Worm (Caenorhabditis elegans) whole organism, L4 larva: Measurements from ENCODE around the gene fbxa-184.
A peak's percentile ranks its signal among the peaks of the same experiment; 100 is the strongest.

Experiments used
- F10B5.3 ChIP-seq: sonication (generic microtip); optimal IDR thresholded peaks from 2 replicates; lab custom pipeline; 2016; ENCODE audit warnings: mild to moderate bottlenecking, missing genetic modification characterization, missing compliant biosample characterization
- F49E8.2 ChIP-seq: sonication (generic microtip); optimal IDR thresholded peaks from 2 replicates; lab custom pipeline; 2016; ENCODE audit warnings: missing compliant biosample characterization, mild to moderate bottlenecking, missing genetic modification characterization, borderline replicate concordance
- aha-1 ChIP-seq: fragments of 150-350 bp; peaks from one replicate; lab custom pipeline; 2014; ENCODE audit warnings: missing biosample characterization, missing genetic modification characterization
- ama-1 ChIP-seq: fragments of 150-350 bp; optimal IDR thresholded peaks from 2 replicates; lab custom pipeline; 2014; ENCODE audit warnings: inconsistent platforms, mixed read lengths
- attf-4 ChIP-seq: sonication (generic microtip); optimal IDR thresholded peaks from 3 replicates; lab custom pipeline; 2017; ENCODE audit warnings: missing biosample characterization, missing genetic modification characterization
- ceh-20 ChIP-seq: fragments of 200-800 bp; sonication (Bioruptor generic); IDR thresholded peaks from 2 replicates; pipeline ENCODE4 v1.3.6; 2022; ENCODE audit warnings: missing genetic modification reagents, missing genetic modification characterization, missing compliant biosample characterization
- daf-16 ChIP-seq, 3 experiments: sonication (generic microtip); optimal IDR thresholded peaks; 2 replicates each; lab custom pipeline; 2016 to 2017; ENCODE audit warnings: missing genetic modification characterization in 3 of 3, missing genetic modification reagents in 3 of 3, mild to moderate bottlenecking in 2 of 3, missing compliant biosample characterization in 2 of 3, missing biosample characterization in 1 of 3, moderate library complexity in 1 of 3
- daf-19 ChIP-seq: fragments of 200-800 bp; sonication (Bioruptor generic); conservative IDR thresholded peaks from 2 replicates; pipeline ENCODE4 v1.3.6; 2022; ENCODE audit warnings: missing genetic modification characterization, missing compliant biosample characterization
- dmd-6 ChIP-seq: fragments of 200-800 bp; sonication (Bioruptor generic); IDR thresholded peaks from 2 replicates; pipeline ENCODE4 v1.3.6; 2022; ENCODE audit warnings: missing genetic modification reagents, missing genetic modification characterization, missing compliant biosample characterization
- duxl-1 ChIP-seq: sonication (generic microtip); optimal IDR thresholded peaks from 2 replicates; lab custom pipeline; 2016; ENCODE audit warnings: mild to moderate bottlenecking, missing genetic modification characterization, moderate library complexity, missing compliant biosample characterization; ENCODE audit not compliant: poor library complexity
- hlh-11 ChIP-seq: fragments of 200-800 bp; sonication (Bioruptor generic); optimal IDR thresholded peaks from 2 replicates; lab custom pipeline; 2018; ENCODE audit warnings: mild to moderate bottlenecking, missing genetic modification characterization, missing compliant biosample characterization
- hmg-1.1 ChIP-seq: fragments of 200-800 bp; sonication (Bioruptor generic); IDR thresholded peaks from 2 replicates; pipeline ENCODE4 v1.3.6; 2022; ENCODE audit warnings: missing genetic modification reagents, missing genetic modification characterization, missing compliant biosample characterization
- lin-1 ChIP-seq: fragments of 200-800 bp; sonication (Bioruptor generic); IDR thresholded peaks from 2 replicates; pipeline ENCODE4 v1.3.6; 2022; ENCODE audit warnings: missing genetic modification reagents, missing genetic modification characterization, missing compliant biosample characterization
- lsy-2 ChIP-seq, 2 experiments: fragments of 150-350 bp in 1 of 2; sonication (generic microtip) in 1 of 2; optimal IDR thresholded peaks; 2 replicates each; lab custom pipeline; 2014 to 2017; ENCODE audit warnings: missing biosample characterization in 2 of 2, missing genetic modification characterization in 2 of 2
- mdl-1 ChIP-seq, 2 experiments: fragments of 150-350 bp in 1 of 2; sonication (generic microtip) in 1 of 2; optimal IDR thresholded peaks; 2 replicates each; lab custom pipeline; 2014 to 2017; ENCODE audit warnings: missing biosample characterization in 2 of 2, missing genetic modification characterization in 2 of 2
- mxl-3 ChIP-seq: fragments of 200-800 bp; sonication (Bioruptor generic); optimal IDR thresholded peaks from 2 replicates; lab custom pipeline; 2018; ENCODE audit warnings: mild to moderate bottlenecking, missing genetic modification characterization, missing compliant biosample characterization
- nhr-10 ChIP-seq: fragments of 150-350 bp; optimal IDR thresholded peaks from 2 replicates; lab custom pipeline; 2014; ENCODE audit warnings: missing biosample characterization, missing genetic modification characterization
- nhr-102 ChIP-seq: sonication (generic microtip); optimal IDR thresholded peaks from 2 replicates; lab custom pipeline; 2016; ENCODE audit warnings: mild to moderate bottlenecking, missing genetic modification characterization, moderate library complexity, missing compliant biosample characterization
- nhr-25 ChIP-seq: sonication (generic microtip); optimal IDR thresholded peaks from 2 replicates; lab custom pipeline; 2017; ENCODE audit warnings: missing genetic modification characterization, mild to moderate bottlenecking, missing compliant biosample characterization, antibody characterized with exemption, moderate library complexity, borderline replicate concordance; ENCODE audit not compliant: insufficient read depth
- nhr-28 ChIP-seq: fragments of 150-350 bp; optimal IDR thresholded peaks from 2 replicates; lab custom pipeline; 2014; ENCODE audit warnings: missing biosample characterization, missing genetic modification characterization
- php-3 ChIP-seq: fragments of 200-800 bp; sonication (Bioruptor generic); IDR thresholded peaks from 2 replicates; pipeline ENCODE4 v1.3.6; 2022; ENCODE audit warnings: missing genetic modification reagents, missing genetic modification characterization, missing compliant biosample characterization
- pqm-1 ChIP-seq: sonication (generic microtip); optimal IDR thresholded peaks from 2 replicates; lab custom pipeline; 2017; ENCODE audit warnings: missing biosample characterization, missing genetic modification characterization
- rbr-2 ChIP-seq: sonication (generic microtip); optimal IDR thresholded peaks from 2 replicates; lab custom pipeline; 2016; ENCODE audit warnings: missing genotype, missing genetic modification characterization, missing compliant biosample characterization
- set-16 ChIP-seq: fragments of 200-800 bp; sonication (Bioruptor generic); IDR thresholded peaks from 2 replicates; pipeline ENCODE4 v1.3.6; 2022; ENCODE audit warnings: missing genetic modification reagents, missing genetic modification characterization, missing compliant biosample characterization
- spr-3 ChIP-seq: fragments of 200-800 bp; sonication (Bioruptor generic); optimal IDR thresholded peaks from 2 replicates; lab custom pipeline; 2018; ENCODE audit warnings: mild to moderate bottlenecking, missing genetic modification characterization, missing compliant biosample characterization
- unc-39 ChIP-seq: sonication (generic microtip); optimal IDR thresholded peaks from 2 replicates; lab custom pipeline; 2017; ENCODE audit warnings: missing biosample characterization, missing genetic modification characterization
- unc-62 ChIP-seq, 3 experiments: fragments of 150-350 bp in 1 of 3; sonication (generic microtip); optimal IDR thresholded peaks in 2 of 3; peaks in 1 of 3; 1 replicate in 1 of 3; 2 replicates in 2 of 3; lab custom pipeline; 2014 to 2017; ENCODE audit warnings: missing biosample characterization in 3 of 3, missing genetic modification characterization in 3 of 3, missing genetic modification reagents in 3 of 3, missing genotype in 1 of 3
- ztf-7 ChIP-seq: fragments of 150-350 bp; optimal IDR thresholded peaks from 2 replicates; lab custom pipeline; 2014; ENCODE audit warnings: missing biosample characterization, missing genetic modification characterization

Gene fbxa-184

ce11 chrII:1722394-1722793 lies 12.3 kb downstream of the fbxa-184 start, which contains the start of the genes fbxb-5 and btb-8:
fbxb-5 (minus strand) TSS chrII:1722494.
btb-8 (plus strand) TSS chrII:1722770.
- no peak for TF ChIP-seq set-16 (GFP tag; lab: Robert Waterston, UW)
- TF ChIP-seq, all 104 proteins: peak for 0

ce11 chrII:1724314-1724713 lies 14.3 kb downstream of the fbxa-184 start, which contains the start of gene fbxb-11:
fbxb-11 (plus strand) TSS chrII:1724614.
- TF ChIP-seq hmg-1.1 (no peak), rbr-2 (no peak), mdl-1 (tag; optimal IDR thresholded peaks at IDR 0.05; lab: Kevin White, UChicago) (no peak), F49E8.2 (no peak), mxl-3 (GFP tag; lab: Kevin White, UChicago) (no peak)

ce11 chrII:1725735-1726134 lies 15.7 kb downstream of the fbxa-184 start, which contains the start of gene F45C12.17:
F45C12.17 (plus strand) TSS chrII:1726111.
- TF ChIP-seq daf-19 (GFP tag; lab: Robert Waterston, UW) (no peak), unc-62 (GFP tag; optimal IDR thresholded peaks at IDR 0.05 in 1 of 2; lab: Kevin White, UChicago) (peak in 1 of 2 experiments; percentile 63), unc-62 (tag; optimal IDR thresholded peaks at IDR 0.05; lab: Kevin White, UChicago) (no peak), F10B5.3 (tag; lab: Kevin White, UChicago) (no peak), attf-4 (no peak), aha-1 (tag; lab: Kevin White, UChicago) (peak; percentile 60)

ce11 chrII:1728253-1728652 lies 18.2 kb downstream of the fbxa-184 start, which contains the start of gene btb-9:
btb-9 (plus strand) TSS chrII:1728506.
- TF ChIP-seq php-3: 0 out of 2 replicates have a peak, but pooled peaks have one; percentile 11
- peak; percentile 84 for TF ChIP-seq nhr-28 (tag; lab: Kevin White, UChicago)
- no peak for TF ChIP-seq spr-3 (GFP tag; lab: Kevin White, UChicago)
- no peak for TF ChIP-seq ceh-20 (GFP tag; lab: Robert Waterston, UW)
- TF ChIP-seq duxl-1 (tag; lab: Kevin White, UChicago): peak; percentile 4
- peak; percentile 96 for TF ChIP-seq pqm-1 (tag; lab: Kevin White, UChicago)
- TF ChIP-seq hlh-11 (tag; lab: Kevin White, UChicago): peak; percentile 51
- no peak for TF ChIP-seq nhr-102 (tag; lab: Kevin White, UChicago)
- TF ChIP-seq nhr-25 (tag; lab: Kevin White, UChicago): no peak
- TF ChIP-seq dmd-6 (GFP tag; lab: Robert Waterston, UW): peak; percentile 72
- no peak for TF ChIP-seq daf-16 (GFP tag; optimal IDR thresholded peaks at IDR 0.05; lab: Kevin White, UChicago)
- peak; percentile 58 for TF ChIP-seq daf-16 (tag; optimal IDR thresholded peaks at IDR 0.05; lab: Kevin White, UChicago)
- peak; percentile 9 for TF ChIP-seq aha-1 (tag; lab: Kevin White, UChicago)
- no peak for TF ChIP-seq nhr-10 (tag; lab: Kevin White, UChicago)

ce11 chrII:1730103-1730502 lies 20.0 kb downstream of the fbxa-184 start, which contains the start of gene ceh-81:
ceh-81 (plus strand) TSS chrII:1730403.
- TF ChIP-seq unc-39: no peak
- peak in 1 of 2 experiments; percentile 23 for TF ChIP-seq unc-62 (GFP tag; optimal IDR thresholded peaks at IDR 0.05 in 1 of 2; lab: Kevin White, UChicago)
- TF ChIP-seq unc-62 (tag; optimal IDR thresholded peaks at IDR 0.05; lab: Kevin White, UChicago): no peak

- TF ChIP-seq ztf-7 (tag; lab: Kevin White, UChicago): no peak
- TF ChIP-seq lsy-2 (tag; optimal IDR thresholded peaks at IDR 0.05; lab: Kevin White, UChicago): no peak
- TF ChIP-seq ama-1 (lab: Kevin White, UChicago): no peak
- TF ChIP-seq, all 104 proteins: peak for 0
Observed at ce11 chrII:1731932-1732331, 21.9 kb downstream of the fbxa-184 start, which contains the start of gene ceh-82. ceh-82 (plus strand) TSS chrII:1732232.

ce11 chrII:1735145-1735544 lies 25.1 kb downstream of the fbxa-184 start:
- TF ChIP-seq lin-1 (GFP tag; lab: Robert Waterston, UW) (no peak), unc-62 (GFP tag; optimal IDR thresholded peaks at IDR 0.05 in 1 of 2; lab: Kevin White, UChicago) (peak in 1 of 2 experiments; percentile 96), unc-62 (tag; optimal IDR thresholded peaks at IDR 0.05; lab: Kevin White, UChicago) (no peak)
